Worm (Caenorhabditis elegans): ENCODE measurements around the gene hal-2.

hal-2 gene

DNA sequence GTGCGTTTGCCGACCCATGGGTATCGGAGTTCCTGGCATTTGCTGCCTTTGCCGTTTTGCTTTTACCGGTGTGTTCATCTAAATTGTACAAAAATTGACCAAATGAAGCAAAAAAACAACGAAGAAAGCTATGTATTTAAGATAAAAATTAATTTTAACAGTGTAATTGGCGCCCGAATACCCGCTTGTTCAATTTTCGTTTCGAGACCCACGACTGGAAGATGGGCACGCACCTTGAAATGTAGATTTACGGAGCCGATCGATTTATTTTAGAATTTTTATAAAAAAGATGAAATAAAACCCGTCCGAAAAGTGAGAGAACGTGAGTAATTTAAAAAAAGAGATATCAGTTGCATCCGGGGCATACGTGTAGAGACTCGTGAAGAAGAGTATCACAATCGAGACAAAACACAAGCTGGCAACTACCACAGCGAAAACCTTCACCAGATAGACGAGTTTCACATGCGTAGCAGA, at the start of gene hal-2:
Gene hal-2 (minus strand): TSS at position 424 of the 474 bp plus-strand sequence.
- TF ChIP-seq nhr-76 (tag; optimal IDR thresholded peaks at IDR 0.05) (no peak), flh-1 (GFP tag; optimal IDR thresholded peaks at IDR 0.05) (no peak)

DNA sequence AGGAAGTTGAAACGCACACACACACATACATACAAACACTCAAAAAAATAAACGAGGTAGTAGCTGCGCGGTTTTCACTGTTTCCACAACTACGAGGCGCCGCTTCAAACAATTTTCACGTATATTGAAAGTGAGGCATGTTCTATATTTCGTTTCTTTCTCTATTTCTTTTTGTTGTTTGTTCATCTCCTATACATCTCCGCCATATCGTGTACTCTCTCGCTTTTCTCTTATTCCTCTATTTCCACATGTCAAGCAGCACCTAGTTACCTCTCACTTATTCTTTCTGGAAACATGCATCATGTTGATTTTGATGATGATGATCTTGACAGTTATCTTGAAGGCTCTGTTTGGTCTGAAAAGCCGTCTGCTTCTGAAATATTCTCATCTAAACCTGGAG, 48.0 kb upstream of the hal-2 start, which contains the start of gene ZK1128.7:
Gene ZK1128.7 (plus strand): TSS at position 229 of the 400 bp plus-strand sequence.
- TF ChIP-seq elt-1 (tag; optimal IDR thresholded peaks at IDR 0.05; ENCODE audit: borderline replicate concordance, insufficient read depth) = peak; percentile 29
- no peak for TF ChIP-seq cnd-1 (tag; optimal IDR thresholded peaks at IDR 0.05)

DNA sequence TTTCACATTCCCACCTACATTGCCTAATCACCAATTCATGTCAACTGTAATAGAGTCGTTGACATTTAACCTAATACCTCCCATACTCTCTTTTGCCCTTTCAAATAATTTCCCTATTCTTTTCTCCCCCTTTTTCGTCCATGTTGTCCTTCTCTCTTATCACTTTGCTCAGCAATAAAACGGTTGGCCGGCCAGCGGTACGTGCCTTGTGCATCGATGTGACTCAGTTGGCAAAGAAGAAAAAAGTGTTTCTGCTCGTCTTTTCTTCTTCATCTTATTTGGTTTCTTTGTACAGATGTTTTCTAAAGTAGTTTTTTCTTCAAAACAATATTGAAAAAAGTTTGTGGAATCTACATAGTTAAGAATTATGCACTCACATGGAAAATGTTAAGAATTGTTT, 45.8 kb upstream of the hal-2 start:
- TF ChIP-seq nhr-28 (tag; optimal IDR thresholded peaks at IDR 0.05) = no peak
- TF ChIP-seq ceh-83 (GFP tag; optimal IDR thresholded peaks at IDR 0.05) = no peak
- TF ChIP-seq nhr-2 (tag; optimal IDR thresholded peaks at IDR 0.05) = no peak
- no peak for TF ChIP-seq mep-1 (tag; optimal IDR thresholded peaks at IDR 0.05)
- TF ChIP-seq nhr-76 (tag; optimal IDR thresholded peaks at IDR 0.05) = no peak
- no peak for TF ChIP-seq snpc-4 (tag; optimal IDR thresholded peaks at IDR 0.05)
- no peak for TF ChIP-seq blmp-1 (tag; optimal IDR thresholded peaks at IDR 0.05)
- TF ChIP-seq ham-2 (GFP tag; optimal IDR thresholded peaks at IDR 0.05) = no peak
- no peak for TF ChIP-seq pha-4 (tag; optimal IDR thresholded peaks at IDR 0.05)
- TF ChIP-seq drap-1 (GFP tag; optimal IDR thresholded peaks at IDR 0.05) = no peak
- no peak for TF ChIP-seq flh-1 (GFP tag; optimal IDR thresholded peaks at IDR 0.05)
- no peak for TF ChIP-seq unc-39 (tag; optimal IDR thresholded peaks at IDR 0.05)
- no peak for TF ChIP-seq lin-32 (GFP tag; optimal IDR thresholded peaks at IDR 0.05)
- no peak for TF ChIP-seq M03D4.4 (tag; optimal IDR thresholded peaks at IDR 0.05)
- no peak for TF ChIP-seq lsy-2 (tag; optimal IDR thresholded peaks at IDR 0.05)

DNA sequence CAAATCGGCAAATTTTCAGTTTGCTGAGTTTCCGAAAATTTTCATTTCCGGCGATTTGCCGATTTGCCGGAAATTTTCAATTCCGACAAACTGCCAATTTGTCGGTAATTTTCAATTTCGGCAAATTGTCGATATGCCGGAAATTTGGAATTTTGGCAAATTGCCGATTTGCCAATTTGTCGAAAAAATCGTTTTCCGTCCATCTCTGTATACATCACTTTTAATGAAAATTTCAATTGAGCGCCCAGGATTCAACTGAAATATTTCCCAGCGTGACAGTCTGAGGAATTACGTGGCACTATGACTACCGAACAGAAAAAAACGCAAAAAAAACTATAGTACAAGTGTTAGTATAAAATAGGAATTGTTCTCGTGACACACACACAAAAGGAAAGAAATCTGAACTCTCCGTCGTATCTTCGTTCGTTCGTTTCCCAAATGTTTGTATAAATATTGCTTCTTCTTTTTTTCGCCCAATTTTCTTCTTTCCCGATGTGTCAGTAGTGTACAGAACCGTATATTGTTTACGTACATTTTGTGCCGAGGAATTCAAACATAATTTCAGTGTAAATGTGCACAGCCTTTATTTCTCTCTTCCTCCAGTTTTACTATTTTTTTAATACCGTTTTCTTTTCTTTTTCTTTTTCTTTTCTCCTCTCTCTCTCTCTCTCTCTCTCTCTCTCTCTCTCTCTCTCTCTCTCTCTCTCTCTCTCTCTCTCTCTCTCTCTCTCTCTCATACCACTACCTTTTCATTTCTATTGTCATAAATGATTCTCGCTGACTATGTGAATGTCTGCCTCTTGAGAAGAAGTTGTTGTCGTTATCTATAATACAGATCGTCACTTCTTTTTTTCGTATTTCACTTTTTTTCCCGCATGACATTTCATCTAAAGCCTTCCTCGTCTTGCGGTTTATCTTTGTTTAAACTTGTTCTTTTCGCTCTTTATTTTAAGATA, 44.0 kb upstream of the hal-2 start:
- TF ChIP-seq pha-4 (tag; optimal IDR thresholded peaks at IDR 0.05) (no peak), mls-2 (tag; optimal IDR thresholded peaks at IDR 0.05) (no peak), nhr-76 (tag; optimal IDR thresholded peaks at IDR 0.05) (no peak), ceh-83 (GFP tag; optimal IDR thresholded peaks at IDR 0.05) (no peak), sem-2 (GFP tag; optimal IDR thresholded peaks at IDR 0.05) (no peak), mab-5 (tag; optimal IDR thresholded peaks at IDR 0.05) (no peak), unc-120 (tag; optimal IDR thresholded peaks at IDR 0.05; ENCODE audit: poor library complexity, severe bottlenecking) (no peak), unc-39 (tag; optimal IDR thresholded peaks at IDR 0.05) (no peak), ztf-11 (tag; optimal IDR thresholded peaks at IDR 0.05) (no peak), lin-32 (GFP tag; optimal IDR thresholded peaks at IDR 0.05) (no peak), drap-1 (GFP tag; optimal IDR thresholded peaks at IDR 0.05) (no peak), unc-62 (GFP tag; optimal IDR thresholded peaks at IDR 0.05) (no peak), ceh-43 (GFP tag; optimal IDR thresholded peaks at IDR 0.05) (no peak), lin-13 (tag; optimal IDR thresholded peaks at IDR 0.05) (no peak)

DNA sequence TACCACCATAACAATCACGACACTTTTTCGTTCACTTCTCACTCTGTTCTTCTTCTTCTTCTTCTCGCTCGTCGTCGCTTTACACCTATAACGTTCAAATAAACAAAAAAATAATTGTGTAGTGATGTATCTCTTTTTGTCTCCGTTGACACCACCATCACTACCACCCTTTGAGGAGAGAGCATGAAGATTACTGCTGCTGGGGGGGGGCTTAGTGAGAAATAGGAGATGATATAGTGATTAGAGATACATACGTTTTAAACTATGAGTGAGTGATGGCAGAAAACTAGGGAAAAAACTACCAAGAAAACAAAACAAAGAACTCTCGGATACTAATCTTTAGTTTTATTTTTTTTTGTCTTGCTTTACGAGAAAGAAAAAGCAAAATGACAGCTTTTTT, 37.6 kb upstream of the hal-2 start:
- TF ChIP-seq mab-5 (tag; optimal IDR thresholded peaks at IDR 0.05) (no peak), snpc-4 (tag; optimal IDR thresholded peaks at IDR 0.05) (no peak), ceh-43 (GFP tag; optimal IDR thresholded peaks at IDR 0.05) (no peak), elt-1 (tag; optimal IDR thresholded peaks at IDR 0.05; ENCODE audit: borderline replicate concordance, insufficient read depth) (no peak), tbx-8 (GFP tag; optimal IDR thresholded peaks at IDR 0.05) (no peak), unc-39 (tag; optimal IDR thresholded peaks at IDR 0.05) (no peak), cnd-1 (tag; optimal IDR thresholded peaks at IDR 0.05) (no peak), elt-3 (tag; optimal IDR thresholded peaks at IDR 0.05) (no peak), nhr-76 (tag; optimal IDR thresholded peaks at IDR 0.05) (no peak), zip-8 (tag; optimal IDR thresholded peaks at IDR 0.05) (no peak), sem-2 (GFP tag; optimal IDR thresholded peaks at IDR 0.05) (no peak), nhr-12 (tag; optimal IDR thresholded peaks at IDR 0.05) (no peak), lsy-2 (tag; optimal IDR thresholded peaks at IDR 0.05) (no peak), pha-4 (tag; optimal IDR thresholded peaks at IDR 0.05) (no peak), mls-2 (tag; optimal IDR thresholded peaks at IDR 0.05) (no peak), ces-1 (GFP tag; optimal IDR thresholded peaks at IDR 0.05) (no peak), ceh-39 (tag; optimal IDR thresholded peaks at IDR 0.05) (no peak)
